Worm (Caenorhabditis elegans): ENCODE results near the gene dif-1.

DNA sequence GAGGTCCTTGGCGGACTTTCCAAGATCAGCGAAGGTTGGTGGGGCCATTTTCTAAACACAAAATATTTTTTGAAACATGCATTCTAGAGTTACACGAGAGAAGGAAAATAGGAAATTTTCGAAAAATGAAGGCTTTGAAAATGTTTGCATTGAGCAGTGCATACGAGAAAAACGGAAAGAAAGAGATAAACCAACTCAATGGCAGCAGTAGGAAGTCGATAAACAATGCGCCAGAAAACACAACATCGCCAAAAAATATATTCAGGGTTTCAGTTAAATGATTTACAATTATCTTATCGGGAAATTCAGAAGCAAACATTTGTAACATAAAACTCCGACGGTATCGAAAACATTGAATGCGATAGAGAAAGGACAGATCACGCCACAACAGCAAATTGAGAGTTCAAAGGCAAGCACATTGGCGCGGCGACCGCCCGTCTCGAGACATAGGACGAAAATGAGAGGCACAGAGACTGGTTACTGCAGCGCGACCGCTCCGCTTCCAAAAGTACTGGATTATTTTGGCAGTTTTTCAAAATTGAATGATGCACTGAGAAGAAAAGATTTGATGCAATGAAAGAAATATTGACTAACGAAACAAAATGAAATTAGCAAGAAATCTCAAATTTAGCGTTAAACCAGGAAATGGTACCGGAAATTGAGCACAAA lies 44.8 kb downstream of the dif-1 start, which contains the start of the genes vdac-1 and R05G6.5:
- TF ChIP-seq lsl-1 (GFP tag; optimal IDR thresholded peaks at IDR 0.05) (no peak), aptf-3 (GFP tag; IDR thresholded peaks at IDR 0.05) (no peak), tlf-1 (GFP tag; optimal IDR thresholded peaks at IDR 0.05) (no peak), unc-62 (GFP tag; optimal IDR thresholded peaks at IDR 0.05) (no peak), cebp-1 (GFP tag; IDR thresholded peaks at IDR 0.05) (no peak), cebp-1 (tag; optimal IDR thresholded peaks at IDR 0.05) (peak; percentile 73), athp-1 (tag; optimal IDR thresholded peaks at IDR 0.05) (peak; percentile 38), F10E7.11 (tag; optimal IDR thresholded peaks at IDR 0.05) (no peak), zim-3 (tag; optimal IDR thresholded peaks at IDR 0.05) (no peak)
